Worm (Caenorhabditis elegans) whole organism, mixed stage, embryonic: ENCODE measurements around the gene F56D6.19.

Experiments
- blmp-1 ChIP-seq: fragments of 150-350 bp; optimal IDR thresholded peaks from 2 replicates; lab custom pipeline; 2014; ENCODE audit warnings: missing biosample characterization, missing genetic modification characterization
- ham-2 ChIP-seq: fragments of 200-800 bp; sonication (Bioruptor generic); optimal IDR thresholded peaks from 2 replicates; lab custom pipeline; 2018; ENCODE audit warnings: mild to moderate bottlenecking, missing genetic modification characterization, missing compliant biosample characterization
- lin-13 ChIP-seq: fragments of 150-350 bp; optimal IDR thresholded peaks from 2 replicates; lab custom pipeline; 2014; ENCODE audit warnings: missing biosample characterization, missing genetic modification characterization
- lsy-2 ChIP-seq: fragments of 150-350 bp; optimal IDR thresholded peaks from 2 replicates; lab custom pipeline; 2014; ENCODE audit warnings: missing biosample characterization, missing genetic modification characterization
- mep-1 ChIP-seq: fragments of 150-350 bp; optimal IDR thresholded peaks from 2 replicates; lab custom pipeline; 2017; ENCODE audit warnings: missing biosample characterization, missing genetic modification reagents, missing genetic modification characterization, inconsistent platforms
- nhr-12 ChIP-seq: fragments of 150-350 bp; optimal IDR thresholded peaks from 2 replicates; lab custom pipeline; 2014; ENCODE audit warnings: missing biosample characterization, missing genetic modification characterization
- nhr-76 ChIP-seq: sonication (generic microtip); optimal IDR thresholded peaks from 2 replicates; lab custom pipeline; 2017; ENCODE audit warnings: missing biosample characterization, missing genetic modification characterization
- snpc-4 ChIP-seq: fragments of 150-350 bp; optimal IDR thresholded peaks from 2 replicates; lab custom pipeline; 2014; ENCODE audit warnings: missing biosample characterization, missing genetic modification characterization
- sptf-1 ChIP-seq: sonication (generic microtip); optimal IDR thresholded peaks from 2 replicates; lab custom pipeline; 2017; ENCODE audit warnings: mild to moderate bottlenecking, missing genetic modification characterization, moderate library complexity, missing compliant biosample characterization
- unc-120 ChIP-seq: sonication (generic microtip); optimal IDR thresholded peaks from 2 replicates; lab custom pipeline; 2017; ENCODE audit warnings: missing genetic modification characterization, missing compliant biosample characterization; ENCODE audit not compliant: poor library complexity, severe bottlenecking
- unc-39 ChIP-seq: fragments of 150-350 bp; optimal IDR thresholded peaks from 2 replicates; lab custom pipeline; 2014; ENCODE audit warnings: missing biosample characterization, missing genetic modification characterization
- unc-62 ChIP-seq: fragments of 150-350 bp; optimal IDR thresholded peaks from 2 replicates; lab custom pipeline; 2014; ENCODE audit warnings: missing biosample characterization, missing genetic modification reagents, missing genetic modification characterization
- zip-8 ChIP-seq: fragments of 150-350 bp; optimal IDR thresholded peaks from 2 replicates; lab custom pipeline; 2014; ENCODE audit warnings: missing biosample characterization, missing genetic modification characterization
- ztf-11 ChIP-seq: fragments of 150-350 bp; optimal IDR thresholded peaks from 2 replicates; lab custom pipeline; 2014; ENCODE audit warnings: missing biosample characterization, missing genetic modification characterization

ce11 chrIV:3907506-3908188 is 6.9 kb upstream of the F56D6.19 start, which contains the start of the genes F56D6.22 and F56D6.12:
- TF ChIP-seq unc-62 (GFP tag; lab: Kevin White, UChicago) (no peak), ztf-11 (no peak), nhr-12 (no peak), nhr-76 (tag; lab: Kevin White, UChicago) (no peak), lin-13 (tag; lab: Kevin White, UChicago) (no peak), blmp-1 (tag; lab: Kevin White, UChicago) (no peak), sptf-1 (tag; lab: Kevin White, UChicago) (no peak), mep-1 (no peak), ham-2 (GFP tag; lab: Kevin White, UChicago) (no peak), snpc-4 (tag; lab: Kevin White, UChicago) (no peak), lsy-2 (tag; lab: Kevin White, UChicago) (no peak), zip-8 (tag; lab: Kevin White, UChicago) (no peak), unc-120 (tag; lab: Kevin White, UChicago) (no peak), unc-39 (tag; lab: Kevin White, UChicago) (no peak)
